Worm (Caenorhabditis elegans) whole organism, L1 larva: ENCODE data around the gene sri-67.
A peak's percentile ranks its signal among the peaks of the same experiment; 100 is the strongest.

Source experiments
- C04F5.9 ChIP-seq: sonication (generic microtip); optimal IDR thresholded peaks from 2 replicates; lab custom pipeline; 2016; ENCODE audit warnings: missing genetic modification characterization, missing compliant biosample characterization
- C34B4.2 ChIP-seq: sonication (generic microtip); optimal IDR thresholded peaks from 2 replicates; lab custom pipeline; 2017; ENCODE audit warnings: mild to moderate bottlenecking, missing genetic modification characterization, missing compliant biosample characterization
- Y116A8C.19 ChIP-seq: sonication (generic microtip); optimal IDR thresholded peaks from 2 replicates; lab custom pipeline; 2016; ENCODE audit warnings: missing compliant biosample characterization, missing genetic modification characterization, borderline replicate concordance
- aly-2 ChIP-seq: fragments of 150-350 bp; optimal IDR thresholded peaks from 2 replicates; lab custom pipeline; 2014; ENCODE audit warnings: missing biosample characterization, missing genetic modification characterization
- ama-1 ChIP-seq: fragments of 150-350 bp; optimal IDR thresholded peaks from 2 replicates; lab custom pipeline; 2014
- blmp-1 ChIP-seq: fragments of 150-350 bp; optimal IDR thresholded peaks from 2 replicates; lab custom pipeline; 2014; ENCODE audit warnings: missing biosample characterization, missing genetic modification characterization
- ceh-63 ChIP-seq: fragments of 200-800 bp; sonication (Bioruptor generic); optimal IDR thresholded peaks from 2 replicates; lab custom pipeline; 2018; ENCODE audit warnings: mild to moderate bottlenecking, missing genetic modification characterization, missing compliant biosample characterization
- ceh-82 ChIP-seq, 3 experiments: fragments of 150-350 bp in 1 of 3; sonication (generic microtip) in 2 of 3; optimal IDR thresholded peaks; 2 replicates each; lab custom pipeline; 2014 to 2017; ENCODE audit warnings: missing biosample characterization in 3 of 3, missing genetic modification characterization in 3 of 3
- ceh-90 ChIP-seq: sonication (generic microtip); optimal IDR thresholded peaks from 2 replicates; lab custom pipeline; 2016; ENCODE audit warnings: missing genetic modification characterization, missing compliant biosample characterization
- dpl-1 ChIP-seq, 3 experiments: fragments of 150-350 bp in 2 of 3; sonication (generic microtip) in 1 of 3; optimal IDR thresholded peaks; 2 replicates each; lab custom pipeline; 2014 to 2017; ENCODE audit warnings: missing biosample characterization in 3 of 3, missing genetic modification characterization in 3 of 3, missing genetic modification reagents in 3 of 3
- dsc-1 ChIP-seq: sonication (generic microtip); optimal IDR thresholded peaks from 2 replicates; lab custom pipeline; 2016; ENCODE audit warnings: mild to moderate bottlenecking, missing genetic modification characterization, missing compliant biosample characterization
- efl-1 ChIP-seq, 4 experiments: fragments of 150-350 bp; optimal IDR thresholded peaks in 3 of 4; peaks in 1 of 4; 1 replicate in 1 of 4; 2 replicates in 3 of 4; lab custom pipeline; 2014; ENCODE audit warnings: missing biosample characterization in 2 of 4, missing genetic modification characterization in 2 of 4, missing genetic modification reagents in 2 of 4
- elt-2 ChIP-seq: sonication (generic microtip); optimal IDR thresholded peaks from 2 replicates; lab custom pipeline; 2016; ENCODE audit warnings: missing genetic modification characterization, mild to moderate bottlenecking, inconsistent platforms, missing compliant biosample characterization, missing genetic modification reagents
- ets-5 ChIP-seq: fragments of 200-800 bp; sonication (Bioruptor generic); IDR thresholded peaks from 2 replicates; pipeline ENCODE4 v1.3.6; 2022; ENCODE audit warnings: missing genetic modification characterization, missing compliant biosample characterization
- fkh-10 ChIP-seq: sonication (generic microtip); optimal IDR thresholded peaks from 2 replicates; lab custom pipeline; 2017; ENCODE audit warnings: missing biosample characterization, missing genetic modification reagents, missing genetic modification characterization
- fkh-8 ChIP-seq: sonication (generic microtip); optimal IDR thresholded peaks from 2 replicates; lab custom pipeline; 2016; ENCODE audit warnings: mild to moderate bottlenecking, missing genetic modification characterization, missing compliant biosample characterization
- fos-1 ChIP-seq: fragments of 150-350 bp; optimal IDR thresholded peaks from 2 replicates; lab custom pipeline; 2014; ENCODE audit warnings: missing biosample characterization, missing genetic modification characterization
- hpl-2 ChIP-seq: fragments of 150-350 bp; optimal IDR thresholded peaks from 2 replicates; lab custom pipeline; 2014; ENCODE audit warnings: missing biosample characterization, missing genetic modification reagents, missing genetic modification characterization
- irx-1 ChIP-seq: sonication (generic microtip); optimal IDR thresholded peaks from 2 replicates; lab custom pipeline; 2016; ENCODE audit warnings: missing genetic modification characterization, missing compliant biosample characterization
- isw-1 ChIP-seq: fragments of 200-800 bp; sonication (Bioruptor generic); IDR thresholded peaks from 2 replicates; pipeline ENCODE4 v1.3.6; 2022; ENCODE audit warnings: missing genetic modification characterization, missing compliant biosample characterization
- lir-3 ChIP-seq: sonication (generic microtip); optimal IDR thresholded peaks from 2 replicates; lab custom pipeline; 2016; ENCODE audit warnings: mild to moderate bottlenecking, missing genetic modification characterization, moderate library complexity, missing compliant biosample characterization; ENCODE audit not compliant: poor library complexity
- lsy-2 ChIP-seq, 2 experiments: fragments of 150-350 bp; optimal IDR thresholded peaks; 2 replicates each; lab custom pipeline; 2014; ENCODE audit warnings: missing biosample characterization in 2 of 2, missing genetic modification characterization in 2 of 2
- mab-9 ChIP-seq: fragments of 200-800 bp; sonication (Bioruptor generic); IDR thresholded peaks from 2 replicates; pipeline ENCODE4 v1.3.6; 2022; ENCODE audit warnings: missing genetic modification reagents, missing genetic modification characterization, missing compliant biosample characterization
- mef-2 ChIP-seq: fragments of 150-350 bp; optimal IDR thresholded peaks from 2 replicates; lab custom pipeline; 2014; ENCODE audit warnings: missing biosample characterization, missing genetic modification characterization
- mep-1 ChIP-seq: fragments of 150-350 bp; optimal IDR thresholded peaks from 2 replicates; lab custom pipeline; 2014; ENCODE audit warnings: missing biosample characterization, missing genetic modification characterization
- nhr-11 ChIP-seq: fragments of 150-350 bp; optimal IDR thresholded peaks from 2 replicates; lab custom pipeline; 2014; ENCODE audit warnings: missing biosample characterization, missing genetic modification characterization
- nhr-12 ChIP-seq: sonication (generic microtip); optimal IDR thresholded peaks from 2 replicates; lab custom pipeline; 2017; ENCODE audit warnings: missing biosample characterization, missing genetic modification characterization
- nhr-20 ChIP-seq: sonication (generic microtip); optimal IDR thresholded peaks from 2 replicates; lab custom pipeline; 2016; ENCODE audit warnings: mild to moderate bottlenecking, missing genetic modification characterization, missing compliant biosample characterization
- nhr-47 ChIP-seq: sonication (generic microtip); optimal IDR thresholded peaks from 2 replicates; lab custom pipeline; 2016; ENCODE audit warnings: mild to moderate bottlenecking, missing genetic modification characterization, moderate library complexity, missing compliant biosample characterization
- nhr-71 ChIP-seq: sonication (generic microtip); optimal IDR thresholded peaks from 2 replicates; lab custom pipeline; 2016; ENCODE audit warnings: mild to moderate bottlenecking, missing genetic modification characterization, moderate library complexity, missing compliant biosample characterization
- nhr-77 ChIP-seq: fragments of 150-350 bp; optimal IDR thresholded peaks from 2 replicates; lab custom pipeline; 2014; ENCODE audit warnings: missing biosample characterization, missing genetic modification characterization
- nhr-84 ChIP-seq: sonication (generic microtip); optimal IDR thresholded peaks from 2 replicates; lab custom pipeline; 2017; ENCODE audit warnings: missing biosample characterization, missing genetic modification characterization
- nhr-85 ChIP-seq: sonication (generic microtip); peaks from one replicate; lab custom pipeline; 2016; ENCODE audit warnings: missing genetic modification characterization, inconsistent platforms, missing compliant biosample characterization
- nhr-90 ChIP-seq: sonication (generic microtip); optimal IDR thresholded peaks from 2 replicates; lab custom pipeline; 2016; ENCODE audit warnings: mild to moderate bottlenecking, missing genetic modification characterization, missing compliant biosample characterization; ENCODE audit not compliant: poor library complexity
- pag-3 ChIP-seq: sonication (generic microtip); optimal IDR thresholded peaks from 2 replicates; lab custom pipeline; 2017; ENCODE audit warnings: missing genetic modification characterization, mild to moderate bottlenecking, missing compliant biosample characterization, antibody characterized with exemption, borderline replicate concordance; ENCODE audit not compliant: insufficient read depth
- rnt-1 ChIP-seq: sonication (generic microtip); optimal IDR thresholded peaks from 2 replicates; lab custom pipeline; 2016; ENCODE audit warnings: mild to moderate bottlenecking, missing genetic modification characterization, moderate library complexity, missing compliant biosample characterization
- skn-1 ChIP-seq: fragments of 150-350 bp; optimal IDR thresholded peaks from 2 replicates; lab custom pipeline; 2014; ENCODE audit warnings: missing biosample characterization, missing genetic modification characterization
- snpc-4 ChIP-seq: fragments of 150-350 bp; optimal IDR thresholded peaks from 2 replicates; lab custom pipeline; 2014; ENCODE audit warnings: missing biosample characterization, missing genetic modification characterization
- sup-37 ChIP-seq: fragments of 200-800 bp; sonication (Bioruptor generic); optimal IDR thresholded peaks from 2 replicates; lab custom pipeline; 2018; ENCODE audit warnings: mild to moderate bottlenecking, missing genetic modification characterization, missing compliant biosample characterization
- swsn-7 ChIP-seq: sonication (generic microtip); optimal IDR thresholded peaks from 2 replicates; lab custom pipeline; 2016; ENCODE audit warnings: missing genetic modification characterization, missing compliant biosample characterization
- tbx-2 ChIP-seq: sonication (generic microtip); optimal IDR thresholded peaks from 2 replicates; lab custom pipeline; 2016; ENCODE audit warnings: missing genetic modification characterization, missing compliant biosample characterization
- tlp-1 ChIP-seq: fragments of 150-350 bp; optimal IDR thresholded peaks from 2 replicates; lab custom pipeline; 2014; ENCODE audit warnings: missing biosample characterization, missing genetic modification characterization
- unc-62 ChIP-seq: fragments of 150-350 bp; optimal IDR thresholded peaks from 2 replicates; lab custom pipeline; 2014; ENCODE audit warnings: missing biosample characterization, missing genetic modification reagents, missing genetic modification characterization
- unc-98 ChIP-seq: fragments of 200-800 bp; sonication (Bioruptor generic); IDR thresholded peaks from 2 replicates; pipeline ENCODE4 v1.3.6; 2022; ENCODE audit warnings: missing genetic modification characterization, missing compliant biosample characterization
- vab-15 ChIP-seq: sonication (generic microtip); optimal IDR thresholded peaks from 2 replicates; lab custom pipeline; 2017; ENCODE audit warnings: missing genotype, mild to moderate bottlenecking, missing genetic modification characterization, missing compliant biosample characterization
- zip-4 ChIP-seq: fragments of 200-800 bp; sonication (Bioruptor generic); optimal IDR thresholded peaks from 2 replicates; lab custom pipeline; 2018; ENCODE audit warnings: mild to moderate bottlenecking, missing genetic modification characterization, moderate library complexity, missing compliant biosample characterization
- ztf-11 ChIP-seq, 2 experiments: sonication (generic microtip); optimal IDR thresholded peaks; 2 replicates each; lab custom pipeline; 2016 to 2017; ENCODE audit warnings: missing genetic modification characterization in 2 of 2, missing biosample characterization in 1 of 2, missing compliant biosample characterization in 1 of 2
- ztf-4 ChIP-seq: fragments of 150-350 bp; optimal IDR thresholded peaks from 2 replicates; lab custom pipeline; 2014; ENCODE audit warnings: missing biosample characterization, missing genetic modification characterization

The sri-67 gene

DNA sequence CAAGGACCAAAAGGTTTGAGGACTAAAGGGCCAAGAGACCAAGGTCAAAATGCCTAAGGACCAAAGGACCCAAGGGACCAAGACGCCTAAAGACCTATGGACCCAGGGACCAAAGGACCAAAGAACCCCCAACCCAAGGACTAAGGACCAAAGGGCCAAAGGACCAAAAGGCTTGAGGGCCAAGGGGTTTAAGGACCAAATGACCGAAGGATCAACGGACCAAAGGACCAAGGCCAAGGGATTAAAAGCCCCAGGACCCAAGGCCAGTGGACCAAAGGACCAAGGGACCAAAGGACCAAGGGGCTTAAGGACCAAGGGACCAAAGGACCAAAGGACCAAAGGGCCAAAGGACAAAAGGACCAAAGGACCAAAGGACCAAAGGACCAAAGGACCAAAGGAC is 12.0 kb downstream of the sri-67 start:
- TF ChIP-seq efl-1 (optimal IDR thresholded peaks at IDR 0.05; lab: Kevin White, UChicago): no peak
- TF ChIP-seq efl-1 (GFP tag; optimal IDR thresholded peaks at IDR 0.05 in 1 of 2; lab: Kevin White, UChicago): peak in 1 of 2 experiments; percentile 88
- no peak for TF ChIP-seq nhr-11

DNA sequence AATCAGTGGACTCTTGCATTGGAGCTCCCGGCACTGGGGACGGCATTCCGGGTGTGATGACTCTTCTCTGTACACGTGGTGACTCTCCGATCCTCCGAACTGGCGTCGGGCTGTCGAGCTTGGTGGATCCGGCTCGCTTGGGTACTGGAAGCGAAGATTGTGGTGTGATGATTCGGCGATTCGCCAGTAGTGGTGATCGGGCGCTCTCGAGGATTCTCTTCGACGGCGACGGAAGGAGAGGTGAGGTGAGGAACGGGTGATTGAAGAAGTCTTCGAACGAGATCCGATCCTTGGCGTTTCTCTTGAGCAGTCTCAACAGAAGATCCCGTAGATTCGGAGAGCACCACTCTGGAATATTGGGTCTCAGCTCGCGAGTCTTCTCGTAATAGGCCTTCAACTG is 12.9 kb downstream of the sri-67 start:
- TF ChIP-seq fkh-8: no peak
- no peak for TF ChIP-seq ztf-11 (tag; optimal IDR thresholded peaks at IDR 0.05; lab: Kevin White, UChicago)
- TF ChIP-seq C34B4.2 (tag; lab: Kevin White, UChicago): no peak
- TF ChIP-seq swsn-7: no peak
- TF ChIP-seq elt-2 (tag; lab: Kevin White, UChicago): no peak
- TF ChIP-seq ets-5 (GFP tag; lab: Robert Waterston, UW): no peak
- TF ChIP-seq lir-3 (tag; lab: Kevin White, UChicago): no peak
- no peak for TF ChIP-seq isw-1 (GFP tag; lab: Robert Waterston, UW)
- TF ChIP-seq Y116A8C.19 (tag; lab: Kevin White, UChicago): no peak
- TF ChIP-seq nhr-77: no peak
- TF ChIP-seq irx-1 (tag; lab: Kevin White, UChicago): no peak
- no peak for TF ChIP-seq nhr-20 (tag; lab: Kevin White, UChicago)
- TF ChIP-seq dsc-1 (tag; lab: Kevin White, UChicago): no peak
- no peak for TF ChIP-seq ceh-90

DNA sequence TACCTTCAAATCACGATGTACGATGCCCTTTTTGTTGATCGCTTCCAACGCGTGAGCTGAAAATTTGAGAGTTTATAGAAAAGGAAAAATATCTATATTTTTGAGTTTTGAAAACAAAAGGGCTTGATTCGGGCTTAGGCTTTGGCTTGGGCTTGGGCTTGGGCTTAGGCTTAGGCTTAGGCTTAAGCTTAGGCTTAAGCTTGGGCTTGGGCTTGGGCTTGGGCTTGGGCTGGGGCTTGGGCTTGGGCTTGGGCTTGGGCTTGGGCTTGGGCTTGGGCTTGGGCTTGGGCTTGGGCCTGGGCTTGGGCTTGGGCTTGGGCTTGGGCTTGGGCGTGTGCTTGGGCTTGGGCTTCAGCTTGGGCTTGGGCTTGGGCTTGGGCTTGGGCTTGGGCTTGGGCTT is 14.4 kb downstream of the sri-67 start:
- no peak for TF ChIP-seq ztf-4
- TF ChIP-seq hpl-2 (GFP tag; lab: Kevin White, UChicago): no peak
- TF ChIP-seq ceh-82 (tag; optimal IDR thresholded peaks at IDR 0.05; lab: Kevin White, UChicago): no peak
- no peak for TF ChIP-seq fos-1
- TF ChIP-seq sup-37 (GFP tag; lab: Kevin White, UChicago): no peak
- TF ChIP-seq tbx-2 (tag; lab: Kevin White, UChicago): no peak
- TF ChIP-seq unc-62 (GFP tag; lab: Kevin White, UChicago): no peak
- TF ChIP-seq tlp-1 (tag; lab: Kevin White, UChicago): no peak
- no peak for TF ChIP-seq C04F5.9 (tag; lab: Kevin White, UChicago)
- no peak for TF ChIP-seq nhr-11
- no peak for TF ChIP-seq snpc-4

DNA sequence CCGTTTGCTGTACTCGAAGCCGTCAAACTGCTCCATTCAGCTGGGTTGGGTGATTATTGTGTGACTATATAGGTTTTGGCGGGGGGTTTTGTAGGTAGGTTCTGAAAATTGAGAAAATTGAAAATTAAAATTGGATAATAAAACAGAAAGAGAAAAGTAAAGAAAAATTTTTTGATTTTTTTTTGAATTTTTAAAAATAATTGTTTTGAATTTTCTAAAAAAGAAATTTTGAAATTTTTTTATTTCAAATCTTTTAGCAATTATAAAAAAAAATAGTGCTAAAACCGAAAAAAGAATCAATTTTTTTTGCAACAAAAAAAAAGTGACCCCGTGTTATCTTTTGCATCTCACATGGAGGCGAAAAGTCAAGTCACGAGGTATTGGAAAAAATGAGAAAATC is 16.6 kb downstream of the sri-67 start, which contains the start of gene unc-51:
Gene unc-51, minus strand, starts transcription at position 101 of the 400 bp plus-strand sequence.
- TF ChIP-seq unc-98 (no peak), ceh-63 (GFP tag; lab: Kevin White, UChicago) (no peak), nhr-85 (tag; lab: Kevin White, UChicago) (no peak), mef-2 (tag; lab: Kevin White, UChicago) (no peak), vab-15 (tag; lab: Kevin White, UChicago) (no peak), ztf-11 (tag; optimal IDR thresholded peaks at IDR 0.05; lab: Kevin White, UChicago) (no peak), swsn-7 (no peak), lir-3 (tag; lab: Kevin White, UChicago) (no peak), ama-1 (lab: Kevin White, UChicago) (no peak), fkh-10 (GFP tag; lab: Kevin White, UChicago) (no peak), mab-9 (GFP tag; lab: Robert Waterston, UW) (no peak), dpl-1 (GFP tag; optimal IDR thresholded peaks at IDR 0.05; lab: Kevin White, UChicago) (no peak), skn-1 (no peak), fos-1 (no peak), rnt-1 (no peak), nhr-11 (no peak), nhr-84 (tag; lab: Kevin White, UChicago) (no peak), mep-1 (no peak), nhr-47 (tag; lab: Kevin White, UChicago) (no peak), blmp-1 (peak; percentile 11), lsy-2 (tag; optimal IDR thresholded peaks at IDR 0.05; lab: Kevin White, UChicago) (no peak), nhr-77 (no peak), aly-2 (tag; lab: Kevin White, UChicago) (no peak), nhr-90 (tag; lab: Kevin White, UChicago) (peak; percentile 14), zip-4 (no peak), nhr-71 (tag; lab: Kevin White, UChicago) (peak; percentile 28), isw-1 (GFP tag; lab: Robert Waterston, UW) (no peak), dsc-1 (tag; lab: Kevin White, UChicago) (no peak), nhr-12 (no peak), pag-3 (tag; lab: Kevin White, UChicago) (no peak)
